Worm (Caenorhabditis elegans) whole organism, L2 larva: ENCODE data around the gene rpl-16.

Experiments used
- C34F6.9 ChIP-seq: fragments of 150-350 bp; optimal IDR thresholded peaks from 2 replicates; lab custom pipeline; 2014; ENCODE audit warnings: missing biosample characterization, missing genetic modification characterization
- F13H6.1 ChIP-seq: sonication (generic microtip); optimal IDR thresholded peaks from 2 replicates; lab custom pipeline; 2016; ENCODE audit warnings: missing genetic modification characterization, missing compliant biosample characterization
- Y55F3AM.14 ChIP-seq: fragments of 200-800 bp; sonication (Bioruptor generic); optimal IDR thresholded peaks from 2 replicates; lab custom pipeline; 2018; ENCODE audit warnings: mild to moderate bottlenecking, missing genetic modification characterization, missing compliant biosample characterization
- alr-1 ChIP-seq: fragments of 150-350 bp; optimal IDR thresholded peaks from 2 replicates; lab custom pipeline; 2014; ENCODE audit warnings: missing biosample characterization, missing genetic modification characterization
- aly-2 ChIP-seq: fragments of 150-350 bp; optimal IDR thresholded peaks from 2 replicates; lab custom pipeline; 2014; ENCODE audit warnings: missing biosample characterization, missing genetic modification characterization
- ama-1 ChIP-seq: fragments of 150-350 bp; optimal IDR thresholded peaks from 2 replicates; lab custom pipeline; 2018; ENCODE audit warnings: inconsistent platforms
- blmp-1 ChIP-seq: sonication (generic microtip); optimal IDR thresholded peaks from 2 replicates; lab custom pipeline; 2017; ENCODE audit warnings: missing genetic modification characterization, mild to moderate bottlenecking, missing compliant biosample characterization, antibody characterized with exemption, moderate library complexity; ENCODE audit not compliant: insufficient read depth
- ceh-16 ChIP-seq: fragments of 150-350 bp; optimal IDR thresholded peaks from 2 replicates; lab custom pipeline; 2014; ENCODE audit warnings: missing biosample characterization, missing genetic modification characterization
- ceh-82 ChIP-seq: fragments of 150-350 bp; optimal IDR thresholded peaks from 2 replicates; lab custom pipeline; 2014; ENCODE audit warnings: missing biosample characterization, missing genetic modification characterization
- crh-2 ChIP-seq: sonication (generic microtip); optimal IDR thresholded peaks from 2 replicates; lab custom pipeline; 2017; ENCODE audit warnings: missing biosample characterization, missing genetic modification characterization
- egl-27 ChIP-seq: sonication (generic microtip); optimal IDR thresholded peaks from 3 replicates; lab custom pipeline; 2017; ENCODE audit warnings: missing biosample characterization, missing genetic modification reagents, missing genetic modification characterization
- elt-3 ChIP-seq: sonication (generic microtip); optimal IDR thresholded peaks from 2 replicates; lab custom pipeline; 2017; ENCODE audit warnings: missing biosample characterization, missing genetic modification characterization
- fos-1 ChIP-seq: fragments of 150-350 bp; optimal IDR thresholded peaks from 2 replicates; lab custom pipeline; 2014; ENCODE audit warnings: missing biosample characterization, missing genetic modification characterization
- gmeb-1 ChIP-seq: fragments of 150-350 bp; optimal IDR thresholded peaks from 2 replicates; lab custom pipeline; 2014; ENCODE audit warnings: missing biosample characterization, missing genetic modification characterization
- lin-11 ChIP-seq: fragments of 150-350 bp; sonication (generic microtip); optimal IDR thresholded peaks from 2 replicates; lab custom pipeline; 2014; ENCODE audit warnings: missing biosample characterization, missing genetic modification characterization, inconsistent platforms, mixed read lengths
- lin-13 ChIP-seq: fragments of 150-350 bp; optimal IDR thresholded peaks from 2 replicates; lab custom pipeline; 2014; ENCODE audit warnings: missing biosample characterization, missing genetic modification reagents, missing genetic modification characterization
- mbf-1 ChIP-seq: sonication (generic microtip); optimal IDR thresholded peaks from 2 replicates; lab custom pipeline; 2017; ENCODE audit warnings: missing biosample characterization, missing genetic modification characterization
- nhr-11 ChIP-seq: fragments of 150-350 bp; optimal IDR thresholded peaks from 2 replicates; lab custom pipeline; 2014; ENCODE audit warnings: missing biosample characterization, missing genetic modification characterization
- nhr-12 ChIP-seq: fragments of 150-350 bp; optimal IDR thresholded peaks from 2 replicates; lab custom pipeline; 2014; ENCODE audit warnings: missing biosample characterization, missing genetic modification characterization
- nhr-21 ChIP-seq: fragments of 150-350 bp; optimal IDR thresholded peaks from 2 replicates; lab custom pipeline; 2014; ENCODE audit warnings: missing biosample characterization, missing genetic modification characterization
- nhr-25 ChIP-seq: fragments of 150-350 bp; sonication (generic microtip); optimal IDR thresholded peaks from 3 replicates; lab custom pipeline; 2014; ENCODE audit warnings: missing biosample characterization, missing genetic modification characterization
- nhr-6 ChIP-seq: fragments of 150-350 bp; optimal IDR thresholded peaks from 2 replicates; lab custom pipeline; 2014; ENCODE audit warnings: missing biosample characterization, missing genetic modification characterization
- peb-1 ChIP-seq: fragments of 150-350 bp; optimal IDR thresholded peaks from 2 replicates; lab custom pipeline; 2014; ENCODE audit warnings: missing biosample characterization, missing genetic modification characterization
- sem-4 ChIP-seq: fragments of 150-350 bp; optimal IDR thresholded peaks from 2 replicates; lab custom pipeline; 2014; ENCODE audit warnings: missing biosample characterization, missing genetic modification reagents, missing genetic modification characterization
- skn-1 ChIP-seq: sonication (generic microtip); optimal IDR thresholded peaks from 2 replicates; lab custom pipeline; 2017; ENCODE audit warnings: missing biosample characterization, missing genetic modification characterization
- sma-3 ChIP-seq: sonication (generic microtip); optimal IDR thresholded peaks from 2 replicates; lab custom pipeline; 2016; ENCODE audit warnings: missing genetic modification reagents, missing genetic modification characterization, missing compliant biosample characterization
- sma-9 ChIP-seq, 2 experiments: fragments of 150-350 bp in 1 of 2; sonication (generic microtip) in 1 of 2; optimal IDR thresholded peaks; 2 replicates each; lab custom pipeline; 2014 to 2016; ENCODE audit warnings: missing genetic modification characterization in 2 of 2, mild to moderate bottlenecking in 1 of 2, missing biosample characterization in 1 of 2, missing compliant biosample characterization in 1 of 2, missing genetic modification reagents in 1 of 2, moderate library complexity in 1 of 2
- snpc-4 ChIP-seq: fragments of 150-350 bp; optimal IDR thresholded peaks from 2 replicates; lab custom pipeline; 2014; ENCODE audit warnings: missing biosample characterization, missing genetic modification characterization
- unc-39 ChIP-seq: fragments of 150-350 bp; optimal IDR thresholded peaks from 2 replicates; lab custom pipeline; 2014; ENCODE audit warnings: missing biosample characterization, missing genetic modification characterization
- zag-1 ChIP-seq: fragments of 150-350 bp; optimal IDR thresholded peaks from 2 replicates; lab custom pipeline; 2014; ENCODE audit warnings: missing biosample characterization, missing genetic modification characterization
- ztf-11 ChIP-seq: sonication (generic microtip); optimal IDR thresholded peaks from 2 replicates; lab custom pipeline; 2017; ENCODE audit warnings: missing biosample characterization, missing genetic modification characterization

Gene rpl-16

DNA sequence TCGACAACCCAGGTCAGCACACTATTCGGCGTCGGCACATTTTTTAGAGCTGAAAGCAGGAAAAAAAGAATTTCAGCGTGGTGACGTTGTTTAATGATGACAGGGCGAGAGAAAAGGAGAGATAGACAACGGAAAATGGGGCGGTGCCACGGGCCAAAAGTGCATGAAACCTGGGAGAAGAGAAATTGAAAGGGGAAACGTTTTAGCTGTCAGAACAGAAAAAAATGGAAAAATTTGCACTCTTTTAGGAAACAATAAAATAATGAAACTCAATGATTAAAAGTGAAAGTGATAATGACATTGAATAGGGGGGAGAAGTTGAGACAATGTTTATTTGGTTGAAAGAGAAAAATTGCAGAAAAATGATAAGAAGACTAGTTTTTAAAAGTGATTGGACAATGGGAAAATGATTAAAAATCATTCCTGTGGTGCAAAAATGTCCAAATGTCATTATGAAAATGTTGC lies 26.4 kb upstream of the rpl-16 start, which contains the start of gene pitp-1:
pitp-1 (minus strand) TSS at position 51 of the 465 bp plus-strand sequence.
- TF ChIP-seq crh-2 (peak; percentile 0), fos-1 (peak; percentile 76), snpc-4 (tag; lab: Kevin White, UChicago) (no peak), F13H6.1 (peak; percentile 15), alr-1 (tag; lab: Kevin White, UChicago) (no peak), blmp-1 (tag; lab: Kevin White, UChicago) (peak; percentile 70)

DNA sequence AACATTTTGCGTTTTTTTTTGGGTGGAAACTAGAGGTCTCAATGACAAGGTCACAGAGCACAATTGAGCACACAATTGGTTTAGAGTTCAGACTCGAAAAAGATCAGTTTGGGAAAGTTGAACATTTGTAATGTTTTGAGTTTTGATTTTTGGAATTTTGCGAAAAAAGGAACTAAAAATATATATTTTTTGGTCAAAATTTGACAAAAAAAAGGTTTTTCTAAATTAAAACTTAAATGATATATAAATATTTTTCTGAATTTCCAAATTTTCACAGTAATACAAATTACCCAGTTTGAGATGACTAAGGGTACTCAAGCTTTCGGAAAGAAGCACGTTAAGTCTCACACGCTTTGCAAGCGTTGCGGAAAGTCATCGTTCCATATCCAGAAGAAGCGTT lies 24.9 kb upstream of the rpl-16 start, which contains the start of gene rpl-37:
rpl-37 (plus strand) TSS at position 301 of the 400 bp plus-strand sequence.
- TF ChIP-seq ceh-82 (tag; lab: Kevin White, UChicago) = no peak
- TF ChIP-seq aly-2 (tag; lab: Kevin White, UChicago) = no peak
- no peak for TF ChIP-seq blmp-1 (tag; lab: Kevin White, UChicago)
- no peak for TF ChIP-seq F13H6.1
- no peak for TF ChIP-seq gmeb-1 (tag; lab: Kevin White, UChicago)
- TF ChIP-seq lin-13 = no peak
- TF ChIP-seq sma-3 (GFP tag; lab: Kevin White, UChicago) = no peak
- no peak for TF ChIP-seq mbf-1 (tag; lab: Kevin White, UChicago)
- no peak for TF ChIP-seq fos-1
- no peak for TF ChIP-seq nhr-25 (tag; lab: Kevin White, UChicago)
- no peak for TF ChIP-seq sma-9 (GFP tag; optimal IDR thresholded peaks at IDR 0.05; lab: Kevin White, UChicago)
- no peak for TF ChIP-seq sma-9 (tag; optimal IDR thresholded peaks at IDR 0.05; lab: Kevin White, UChicago)
- TF ChIP-seq egl-27 (tag; lab: Kevin White, UChicago) = no peak
- no peak for TF ChIP-seq snpc-4 (tag; lab: Kevin White, UChicago)
- no peak for TF ChIP-seq lin-11
- TF ChIP-seq C34F6.9 (tag; lab: Kevin White, UChicago) = no peak
- no peak for TF ChIP-seq ztf-11 (tag; lab: Kevin White, UChicago)
- TF ChIP-seq zag-1 (tag; lab: Kevin White, UChicago) = no peak

DNA sequence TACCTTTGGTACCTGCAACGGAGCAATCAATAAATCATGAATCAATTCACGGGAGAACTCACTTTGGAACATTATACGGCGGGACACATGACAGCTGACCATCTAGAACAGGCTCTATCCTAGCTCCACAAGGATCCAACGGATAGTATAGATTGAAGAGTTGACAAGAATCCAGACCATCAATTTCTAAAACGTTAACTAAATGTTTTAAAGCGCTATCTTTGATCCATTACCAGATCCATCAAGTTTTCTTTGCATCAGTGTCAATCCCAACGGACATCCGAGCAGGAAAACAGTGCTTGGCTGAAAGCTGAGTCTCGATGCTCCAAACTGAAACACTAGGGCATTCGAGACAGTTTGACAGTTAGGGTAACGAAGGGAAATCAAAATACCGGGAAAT lies 20.0 kb upstream of the rpl-16 start:
- no peak for TF ChIP-seq crh-2
- TF ChIP-seq sem-4 (tag; lab: Kevin White, UChicago) = no peak
- TF ChIP-seq ztf-11 (tag; lab: Kevin White, UChicago) = no peak
- TF ChIP-seq nhr-21 (tag; lab: Kevin White, UChicago) = no peak
- no peak for TF ChIP-seq nhr-25 (tag; lab: Kevin White, UChicago)
- no peak for TF ChIP-seq C34F6.9 (tag; lab: Kevin White, UChicago)
- TF ChIP-seq skn-1 (tag; lab: Kevin White, UChicago) = no peak
- no peak for TF ChIP-seq nhr-11 (tag; lab: Kevin White, UChicago)
- no peak for TF ChIP-seq nhr-12 (tag; lab: Kevin White, UChicago)
- no peak for TF ChIP-seq gmeb-1 (tag; lab: Kevin White, UChicago)
- TF ChIP-seq nhr-6 (tag; lab: Kevin White, UChicago) = no peak

DNA sequence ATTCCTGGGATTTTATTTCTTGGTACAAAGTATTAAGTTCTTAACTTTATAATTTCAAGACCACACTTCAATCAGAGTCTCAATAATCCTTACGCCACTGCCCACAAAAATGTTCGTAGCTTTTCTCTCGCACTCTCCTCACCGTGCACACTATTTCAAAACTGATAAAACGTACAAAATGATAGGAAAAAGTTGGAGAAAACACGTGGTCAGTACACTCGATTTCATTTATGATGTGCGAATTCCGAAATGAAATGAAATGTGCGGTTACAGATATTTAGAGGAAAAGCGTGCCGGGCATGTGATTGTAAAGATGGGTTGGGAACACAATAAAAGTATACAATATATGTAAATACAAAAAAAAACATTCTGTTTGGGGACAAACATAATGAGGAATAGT lies 17.0 kb upstream of the rpl-16 start:
- TF ChIP-seq peb-1 (tag; lab: Kevin White, UChicago) (no peak), elt-3 (tag; lab: Kevin White, UChicago) (no peak), F13H6.1 (peak; percentile 20), crh-2 (peak; percentile 65), sma-9 (GFP tag; optimal IDR thresholded peaks at IDR 0.05; lab: Kevin White, UChicago) (peak; percentile 68), sma-9 (tag; optimal IDR thresholded peaks at IDR 0.05; lab: Kevin White, UChicago) (no peak), lin-11 (no peak), sma-3 (GFP tag; lab: Kevin White, UChicago) (no peak), fos-1 (peak; percentile 33), ama-1 (lab: Kevin White, UChicago) (no peak), Y55F3AM.14 (GFP tag; lab: Kevin White, UChicago) (no peak), nhr-21 (tag; lab: Kevin White, UChicago) (no peak)
- TF ChIP-seq, all 48 proteins: peak for 4

DNA sequence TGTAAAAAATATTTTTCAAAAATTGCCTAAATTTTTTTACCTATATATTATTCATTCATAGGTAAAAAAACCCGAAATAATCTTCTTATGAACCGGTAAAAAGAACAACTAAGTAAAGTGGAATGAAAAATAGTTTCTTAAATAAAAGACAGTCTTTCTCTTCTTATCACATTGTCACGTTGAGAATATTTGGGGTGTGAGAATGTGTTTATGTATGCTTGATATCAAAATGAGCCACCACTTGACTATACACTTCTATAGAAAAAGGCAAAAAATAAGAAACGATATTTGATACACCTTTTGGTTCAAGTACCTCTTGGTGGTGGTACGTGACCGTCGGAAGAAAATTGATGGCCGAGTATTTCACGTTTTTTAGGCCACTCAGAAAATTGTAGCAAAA lies 16.1 kb upstream of the rpl-16 start, which contains the start of gene hmit-1.3:
hmit-1.3 (minus strand) TSS at position 103 of the 400 bp plus-strand sequence.
- TF ChIP-seq egl-27 (tag; lab: Kevin White, UChicago) = no peak
- peak; percentile 41 for TF ChIP-seq fos-1
- TF ChIP-seq sma-9 (GFP tag; optimal IDR thresholded peaks at IDR 0.05; lab: Kevin White, UChicago) = no peak
- TF ChIP-seq sma-9 (tag; optimal IDR thresholded peaks at IDR 0.05; lab: Kevin White, UChicago) = no peak
- TF ChIP-seq unc-39 (tag; lab: Kevin White, UChicago) = no peak
- TF ChIP-seq zag-1 (tag; lab: Kevin White, UChicago) = no peak
- no peak for TF ChIP-seq ceh-16 (tag; lab: Kevin White, UChicago)
